Worm (Caenorhabditis elegans) whole organism, young adult: ENCODE data around the gene Y57G11B.6.

Experiments used
- B0019.2 ChIP-seq: fragments of 200-800 bp; sonication (Bioruptor generic); conservative IDR thresholded peaks from 2 replicates; pipeline ENCODE4 v1.3.6; 2022; ENCODE audit warnings: missing genetic modification reagents, missing genetic modification characterization, missing compliant biosample characterization
- C17E4.6 ChIP-seq: fragments of 200-800 bp; sonication (Bioruptor generic); IDR thresholded peaks from 2 replicates; pipeline ENCODE4 v1.3.6; 2022; ENCODE audit warnings: missing genetic modification reagents, missing genetic modification characterization, missing compliant biosample characterization
- D2030.7 ChIP-seq: fragments of 200-800 bp; sonication (Bioruptor generic); IDR thresholded peaks from 2 replicates; pipeline ENCODE4 v1.3.6; 2022; ENCODE audit warnings: missing genetic modification reagents, missing genetic modification characterization, missing compliant biosample characterization
- F22D6.2 ChIP-seq: sonication (generic microtip); optimal IDR thresholded peaks from 2 replicates; lab custom pipeline; 2016; ENCODE audit warnings: mild to moderate bottlenecking, missing genetic modification characterization, missing compliant biosample characterization
- F39B2.1 ChIP-seq: fragments of 200-800 bp; sonication (Bioruptor generic); IDR thresholded peaks from 2 replicates; pipeline ENCODE4 v1.3.6; 2022; ENCODE audit warnings: missing genetic modification reagents, missing genetic modification characterization, missing compliant biosample characterization
- F55B11.4 ChIP-seq: sonication (generic microtip); optimal IDR thresholded peaks from 2 replicates; lab custom pipeline; 2016; ENCODE audit warnings: missing compliant biosample characterization, missing genetic modification characterization, borderline replicate concordance; ENCODE audit not compliant: insufficient read depth
- F57A8.1 ChIP-seq: fragments of 200-800 bp; sonication (Bioruptor generic); optimal IDR thresholded peaks from 2 replicates; lab custom pipeline; 2018; ENCODE audit warnings: mild to moderate bottlenecking, missing genetic modification characterization, moderate library complexity, missing compliant biosample characterization
- F57C9.4 ChIP-seq: sonication (generic microtip); optimal IDR thresholded peaks from 2 replicates; lab custom pipeline; 2017; ENCODE audit warnings: mild to moderate bottlenecking, missing genetic modification characterization, missing compliant biosample characterization
- K12H6.12 ChIP-seq: fragments of 200-800 bp; sonication (Bioruptor generic); optimal IDR thresholded peaks from 2 replicates; lab custom pipeline; 2018; ENCODE audit warnings: mild to moderate bottlenecking, missing genetic modification characterization, missing compliant biosample characterization
- T26A5.8 ChIP-seq: sonication (generic microtip); optimal IDR thresholded peaks from 2 replicates; lab custom pipeline; 2016; ENCODE audit warnings: missing genetic modification characterization, missing compliant biosample characterization
- Y56A3A.18 ChIP-seq: fragments of 200-800 bp; sonication (Bioruptor generic); IDR thresholded peaks from 2 replicates; pipeline ENCODE4 v1.3.6; 2022; ENCODE audit warnings: missing genetic modification reagents, missing genetic modification characterization, missing compliant biosample characterization
- aptf-2 ChIP-seq: fragments of 200-800 bp; sonication (Bioruptor generic); conservative IDR thresholded peaks from 2 replicates; pipeline ENCODE4 v1.3.6; 2022; ENCODE audit warnings: missing genetic modification reagents, missing genetic modification characterization, missing compliant biosample characterization
- aptf-3 ChIP-seq: fragments of 200-800 bp; sonication (Bioruptor generic); IDR thresholded peaks from 2 replicates; pipeline ENCODE4 v1.3.6; 2022; ENCODE audit warnings: missing genetic modification characterization, missing compliant biosample characterization
- athp-1 ChIP-seq: sonication (generic microtip); optimal IDR thresholded peaks from 2 replicates; lab custom pipeline; 2017; ENCODE audit warnings: mild to moderate bottlenecking, missing genetic modification characterization, missing compliant biosample characterization
- attf-5 ChIP-seq: fragments of 200-800 bp; sonication (Bioruptor generic); optimal IDR thresholded peaks from 2 replicates; lab custom pipeline; 2018; ENCODE audit warnings: mild to moderate bottlenecking, missing genetic modification characterization, missing compliant biosample characterization
- attf-6 ChIP-seq: fragments of 200-800 bp; sonication (Bioruptor generic); IDR thresholded peaks from 2 replicates; pipeline ENCODE4 v1.3.6; 2022; ENCODE audit warnings: missing genetic modification reagents, missing genetic modification characterization, missing compliant biosample characterization
- ccch-3 ChIP-seq: fragments of 200-800 bp; sonication (Bioruptor generic); optimal IDR thresholded peaks from 2 replicates; lab custom pipeline; 2018; ENCODE audit warnings: mild to moderate bottlenecking, missing genetic modification characterization, missing compliant biosample characterization
- cebp-1 ChIP-seq, 2 experiments: fragments of 200-800 bp in 1 of 2; sonication (Bioruptor generic) in 1 of 2; sonication (generic microtip) in 1 of 2; IDR thresholded peaks in 1 of 2; optimal IDR thresholded peaks in 1 of 2; 2 replicates each; pipeline versions ENCODE4 v1.3.6 to Lab custom; 2017 to 2022; ENCODE audit warnings: missing compliant biosample characterization in 2 of 2, missing genetic modification characterization in 2 of 2, mild to moderate bottlenecking in 1 of 2, missing genetic modification reagents in 1 of 2, moderate library complexity in 1 of 2
- cebp-2 ChIP-seq: fragments of 200-800 bp; sonication (Bioruptor generic); IDR thresholded peaks from 2 replicates; pipeline ENCODE4 v1.3.6; 2022; ENCODE audit warnings: missing genetic modification characterization, missing compliant biosample characterization
- ceh-100 ChIP-seq: fragments of 200-800 bp; sonication (Bioruptor generic); IDR thresholded peaks from 2 replicates; pipeline ENCODE4 v1.3.6; 2022; ENCODE audit warnings: missing genetic modification reagents, missing genetic modification characterization, missing compliant biosample characterization
- ceh-27 ChIP-seq: fragments of 200-800 bp; sonication (Bioruptor generic); optimal IDR thresholded peaks from 2 replicates; lab custom pipeline; 2018; ENCODE audit warnings: mild to moderate bottlenecking, missing genetic modification characterization, moderate library complexity, missing compliant biosample characterization
- ceh-40 ChIP-seq: fragments of 200-800 bp; sonication (Bioruptor generic); IDR thresholded peaks from 2 replicates; pipeline ENCODE4 v1.3.6; 2022; ENCODE audit warnings: missing genetic modification characterization, missing compliant biosample characterization
- chd-7 ChIP-seq: sonication (generic microtip); optimal IDR thresholded peaks from 2 replicates; lab custom pipeline; 2016; ENCODE audit warnings: mild to moderate bottlenecking, missing genetic modification characterization, moderate library complexity, missing compliant biosample characterization
- efl-1 ChIP-seq: fragments of 150-350 bp; optimal IDR thresholded peaks from 2 replicates; lab custom pipeline; 2014; ENCODE audit warnings: missing biosample characterization, missing genetic modification reagents, missing genetic modification characterization
- egl-18 ChIP-seq: fragments of 200-800 bp; sonication (Bioruptor generic); IDR thresholded peaks from 2 replicates; pipeline ENCODE4 v1.3.6; 2022; ENCODE audit warnings: missing genetic modification reagents, missing genetic modification characterization, missing compliant biosample characterization
- ekl-4 ChIP-seq: fragments of 200-800 bp; sonication (Bioruptor generic); IDR thresholded peaks from 2 replicates; pipeline ENCODE4 v1.3.6; 2022; ENCODE audit warnings: missing genetic modification reagents, missing genetic modification characterization, missing compliant biosample characterization
- hlh-12 ChIP-seq: sonication (generic microtip); optimal IDR thresholded peaks from 2 replicates; lab custom pipeline; 2016; ENCODE audit warnings: missing genetic modification characterization, missing compliant biosample characterization
- hlh-26 ChIP-seq: fragments of 200-800 bp; sonication (Bioruptor generic); conservative IDR thresholded peaks from 2 replicates; pipeline ENCODE4 v1.3.6; 2022; ENCODE audit warnings: missing genetic modification reagents, missing genetic modification characterization, missing compliant biosample characterization
- hmg-20 ChIP-seq: fragments of 200-800 bp; sonication (Bioruptor generic); IDR thresholded peaks from 2 replicates; pipeline ENCODE4 v1.3.6; 2022; ENCODE audit warnings: missing genetic modification reagents, missing genetic modification characterization, missing compliant biosample characterization
- lag-1 ChIP-seq: fragments of 200-800 bp; sonication (Bioruptor generic); IDR thresholded peaks from 2 replicates; pipeline ENCODE4 v1.3.6; 2022; ENCODE audit warnings: missing genetic modification reagents, missing genetic modification characterization, missing compliant biosample characterization
- lin-54 ChIP-seq: fragments of 200-800 bp; sonication (Bioruptor generic); optimal IDR thresholded peaks from 2 replicates; lab custom pipeline; 2018; ENCODE audit warnings: mild to moderate bottlenecking, missing genetic modification characterization, missing compliant biosample characterization
- lsl-1 ChIP-seq: fragments of 200-800 bp; sonication (Bioruptor generic); optimal IDR thresholded peaks from 2 replicates; lab custom pipeline; 2018; ENCODE audit warnings: mild to moderate bottlenecking, missing genetic modification characterization, moderate library complexity, missing compliant biosample characterization
- madf-10 ChIP-seq: sonication (generic microtip); optimal IDR thresholded peaks from 2 replicates; lab custom pipeline; 2016; ENCODE audit warnings: mild to moderate bottlenecking, missing genetic modification characterization, missing compliant biosample characterization
- madf-3 ChIP-seq: fragments of 200-800 bp; sonication (Bioruptor generic); IDR thresholded peaks from 2 replicates; pipeline ENCODE4 v1.3.6; 2022; ENCODE audit warnings: missing genetic modification reagents, missing genetic modification characterization, missing compliant biosample characterization
- mcd-1 ChIP-seq: fragments of 200-800 bp; sonication (Bioruptor generic); IDR thresholded peaks from 2 replicates; pipeline ENCODE4 v1.3.6; 2022; ENCODE audit warnings: missing genetic modification reagents, missing genetic modification characterization, missing compliant biosample characterization
- mes-4 ChIP-seq: sonication (generic microtip); optimal IDR thresholded peaks from 2 replicates; lab custom pipeline; 2016; ENCODE audit warnings: missing genotype, missing genetic modification characterization, missing compliant biosample characterization
- mxl-1 ChIP-seq: sonication (generic microtip); optimal IDR thresholded peaks from 2 replicates; lab custom pipeline; 2016; ENCODE audit warnings: missing genetic modification characterization, missing compliant biosample characterization
- nhr-120 ChIP-seq: fragments of 200-800 bp; sonication (Bioruptor generic); IDR thresholded peaks from 2 replicates; pipeline ENCODE4 v1.3.6; 2022; ENCODE audit warnings: missing genetic modification characterization, missing compliant biosample characterization
- nhr-90 ChIP-seq: sonication (generic microtip); optimal IDR thresholded peaks from 2 replicates; lab custom pipeline; 2016; ENCODE audit warnings: missing genotype, mild to moderate bottlenecking, missing genetic modification characterization, missing compliant biosample characterization
- rec-8 ChIP-seq, 2 experiments: sonication (generic microtip); optimal IDR thresholded peaks; 2 replicates each; lab custom pipeline; 2016; ENCODE audit warnings: mild to moderate bottlenecking in 2 of 2, missing genetic modification characterization in 2 of 2, missing genetic modification reagents in 2 of 2, missing genotype in 2 of 2, missing biosample characterization in 1 of 2, missing compliant biosample characterization in 1 of 2, moderate library complexity in 1 of 2
- repo-1 ChIP-seq: sonication (generic microtip); optimal IDR thresholded peaks from 2 replicates; lab custom pipeline; 2017; ENCODE audit warnings: mild to moderate bottlenecking, missing genetic modification characterization, missing compliant biosample characterization
- rpc-1 ChIP-seq, 2 experiments: fragments of 150-350 bp in 1 of 2; sonication (generic microtip) in 1 of 2; optimal IDR thresholded peaks; 2 replicates each; lab custom pipeline; 2014 to 2018; ENCODE audit warnings: missing biosample characterization in 1 of 2, missing genetic modification characterization in 1 of 2, missing genetic modification reagents in 1 of 2, missing genotype in 1 of 2
- snpc-3.4 ChIP-seq: sonication (generic microtip); optimal IDR thresholded peaks from 2 replicates; lab custom pipeline; 2017; ENCODE audit warnings: missing genetic modification characterization, mild to moderate bottlenecking, missing compliant biosample characterization, antibody characterized with exemption, moderate library complexity, missing genotype, missing genetic modification reagents
- snpc-4 ChIP-seq, 5 experiments: fragments of 150-350 bp in 1 of 5; sonication (generic microtip) in 4 of 5; optimal IDR thresholded peaks; 2 replicates each; lab custom pipeline; 2014 to 2018; ENCODE audit warnings: missing genetic modification characterization in 5 of 5, missing biosample characterization in 3 of 5, antibody characterized with exemption in 2 of 5, mild to moderate bottlenecking in 2 of 5, missing compliant biosample characterization in 2 of 5, missing genotype in 2 of 5, moderate library complexity in 2 of 5, missing genetic modification reagents in 1 of 5
- sptf-2 ChIP-seq: fragments of 200-800 bp; sonication (Bioruptor generic); optimal IDR thresholded peaks from 2 replicates; lab custom pipeline; 2018; ENCODE audit warnings: mild to moderate bottlenecking, missing genetic modification characterization, missing compliant biosample characterization
- tbp1 ChIP-seq: fragments of 200-800 bp; sonication (Bioruptor generic); optimal IDR thresholded peaks from 2 replicates; lab custom pipeline; 2018; ENCODE audit warnings: mild to moderate bottlenecking, missing genetic modification characterization, missing compliant biosample characterization
- ztf-25 ChIP-seq: fragments of 200-800 bp; sonication (Bioruptor generic); IDR thresholded peaks from 2 replicates; pipeline ENCODE4 v1.3.6; 2022; ENCODE audit warnings: missing genetic modification reagents, missing genetic modification characterization, missing compliant biosample characterization

The Y57G11B.6 gene

ce11 chrIV:14576471-14576870 is 21.8 kb upstream of the Y57G11B.6 start (continued):
- no peak for TF ChIP-seq F57C9.4 (tag; lab: Kevin White, UChicago)
- no peak for TF ChIP-seq repo-1 (tag; lab: Kevin White, UChicago)
- no peak for TF ChIP-seq ceh-40 (GFP tag; lab: Robert Waterston, UW)
- 0 out of 2 replicates have a peak, but pooled peaks have one; percentile 12 for TF ChIP-seq B0019.2 (GFP tag; lab: Robert Waterston, UW)
- TF ChIP-seq madf-3 = no peak
- peak; percentile 49 for TF ChIP-seq athp-1
- TF ChIP-seq rec-8 (tag; optimal IDR thresholded peaks at IDR 0.05; lab: Kevin White, UChicago) = peak in 1 of 2 experiments; percentile 48
- no peak for TF ChIP-seq aptf-2 (GFP tag; lab: Robert Waterston, UW)
- peak; percentile 96 for TF ChIP-seq tbp1 (GFP tag; lab: Kevin White, UChicago)
- TF ChIP-seq rpc-1 (optimal IDR thresholded peaks at IDR 0.05; lab: Kevin White, UChicago) = peak; percentile 80
- peak; percentile 78 for TF ChIP-seq rpc-1 (tag; optimal IDR thresholded peaks at IDR 0.05; lab: Kevin White, UChicago)
- TF ChIP-seq attf-6 (GFP tag; lab: Robert Waterston, UW) = peak; percentile 98
- TF ChIP-seq nhr-120 (GFP tag; lab: Robert Waterston, UW) = no peak
- TF ChIP-seq egl-18 (GFP tag; lab: Robert Waterston, UW) = no peak
- TF ChIP-seq mcd-1 = no peak
- no peak for TF ChIP-seq hlh-26 (GFP tag; lab: Robert Waterston, UW)
- TF ChIP-seq mxl-1 (tag; lab: Kevin White, UChicago) = peak; percentile 39
- no peak for TF ChIP-seq mes-4 (tag; lab: Kevin White, UChicago)
- 0 out of 2 replicates have a peak, but pooled peaks have one; percentile 69 for TF ChIP-seq ztf-25
- no peak for TF ChIP-seq attf-5 (GFP tag; lab: Kevin White, UChicago)
- TF ChIP-seq cebp-1 (GFP tag; IDR thresholded peaks at IDR 0.05; lab: Robert Waterston, UW) = no peak
- no peak for TF ChIP-seq cebp-1 (tag; optimal IDR thresholded peaks at IDR 0.05; lab: Kevin White, UChicago)
- TF ChIP-seq ceh-27 = no peak
- TF ChIP-seq K12H6.12 (tag; lab: Kevin White, UChicago) = no peak
- no peak for TF ChIP-seq F39B2.1 (GFP tag; lab: Robert Waterston, UW)
- no peak for TF ChIP-seq F57A8.1 (GFP tag; lab: Kevin White, UChicago)
- no peak for TF ChIP-seq ccch-3
- peak; percentile 51 for TF ChIP-seq lin-54 (GFP tag; lab: Kevin White, UChicago)
- peak; percentile 41 for TF ChIP-seq snpc-3.4 (tag; lab: Kevin White, UChicago)
- peak; percentile 8 for TF ChIP-seq lsl-1
- no peak for TF ChIP-seq lag-1 (GFP tag; lab: Robert Waterston, UW)
- TF ChIP-seq sptf-2 = no peak
- peak; percentile 91 for TF ChIP-seq snpc-4 (GFP tag; optimal IDR thresholded peaks at IDR 0.05; lab: Kevin White, UChicago)
- peak; percentile 44 to 97 (median 95) for TF ChIP-seq snpc-4 (tag; optimal IDR thresholded peaks at IDR 0.05; lab: Kevin White, UChicago)
- no peak for TF ChIP-seq T26A5.8 (tag; lab: Kevin White, UChicago)
- TF ChIP-seq aptf-3 (GFP tag; lab: Robert Waterston, UW) = no peak
- peak; percentile 24; the same call in 1 of the 2 replicates for TF ChIP-seq hmg-20 (GFP tag; lab: Robert Waterston, UW)
- no peak for TF ChIP-seq efl-1 (GFP tag; lab: Kevin White, UChicago)
- TF ChIP-seq D2030.7 (GFP tag; lab: Robert Waterston, UW) = peak; percentile 42; the same call in 1 of the 2 replicates
- no peak for TF ChIP-seq chd-7
- TF ChIP-seq hlh-12 (tag; lab: Kevin White, UChicago) = peak; percentile 46
- TF ChIP-seq ekl-4 (GFP tag; lab: Robert Waterston, UW) = no peak
- TF ChIP-seq madf-10 (tag; lab: Kevin White, UChicago) = peak; percentile 38
- no peak for TF ChIP-seq ceh-100 (GFP tag; lab: Robert Waterston, UW)
- no peak for TF ChIP-seq F22D6.2
- no peak for TF ChIP-seq F55B11.4 (tag; lab: Kevin White, UChicago)
- peak; percentile 74; the same call in 1 of the 2 replicates for TF ChIP-seq Y56A3A.18 (GFP tag; lab: Robert Waterston, UW)
- TF ChIP-seq cebp-2 (GFP tag; lab: Robert Waterston, UW) = 0 out of 2 replicates have a peak, but pooled peaks have one; percentile 64
- peak; percentile 29 for TF ChIP-seq nhr-90 (tag; lab: Kevin White, UChicago)
- no peak for TF ChIP-seq C17E4.6
